Worm (Caenorhabditis elegans) whole organism, L4 larva: ENCODE results near the gene sdz-5.
"Not testable (repeated sequence)": the region's sequence is repeated elsewhere in the genome, so short reads cannot be mapped to it uniquely, and the experiment has no call there.

Source experiments
- F10B5.3 ChIP-seq: sonication (generic microtip); optimal IDR thresholded peaks from 2 replicates; lab custom pipeline; 2016; ENCODE audit warnings: mild to moderate bottlenecking, missing genetic modification characterization, missing compliant biosample characterization
- F26F4.8 ChIP-seq: fragments of 200-800 bp; sonication (Bioruptor generic); conservative IDR thresholded peaks from 2 replicates; pipeline ENCODE4 v1.3.6; 2022; ENCODE audit warnings: missing genetic modification characterization, missing compliant biosample characterization
- R02D3.7 ChIP-seq: fragments of 150-350 bp; sonication (generic microtip); optimal IDR thresholded peaks from 3 replicates; lab custom pipeline; 2014; ENCODE audit warnings: missing biosample characterization, missing genetic modification characterization
- Y105C5A.15 ChIP-seq: fragments of 200-800 bp; sonication (Bioruptor generic); IDR thresholded peaks from 2 replicates; pipeline ENCODE4 v1.3.6; 2022; ENCODE audit warnings: missing genetic modification characterization, missing compliant biosample characterization
- Y5F2A.4 ChIP-seq: fragments of 200-800 bp; sonication (Bioruptor generic); optimal IDR thresholded peaks from 2 replicates; lab custom pipeline; 2018; ENCODE audit warnings: mild to moderate bottlenecking, missing genetic modification characterization, missing compliant biosample characterization
- Y75B8A.6 ChIP-seq: fragments of 200-800 bp; sonication (Bioruptor generic); IDR thresholded peaks from 2 replicates; pipeline ENCODE4 v1.3.6; 2022; ENCODE audit warnings: missing genetic modification reagents, missing genetic modification characterization, missing compliant biosample characterization
- ZK337.2 ChIP-seq: fragments of 200-800 bp; sonication (Bioruptor generic); IDR thresholded peaks from 2 replicates; pipeline ENCODE4 v1.3.6; 2022; ENCODE audit warnings: missing genetic modification reagents, missing genetic modification characterization, missing compliant biosample characterization
- ZK546.5 ChIP-seq, 2 experiments: sonication (generic microtip); optimal IDR thresholded peaks; 2 replicates each; lab custom pipeline; 2017; ENCODE audit warnings: missing biosample characterization in 2 of 2, missing genetic modification characterization in 2 of 2
- aha-1 ChIP-seq: fragments of 150-350 bp; peaks from one replicate; lab custom pipeline; 2014; ENCODE audit warnings: missing biosample characterization, missing genetic modification characterization
- arid-1 ChIP-seq: fragments of 200-800 bp; sonication (Bioruptor generic); conservative IDR thresholded peaks from 2 replicates; pipeline ENCODE4 v1.3.6; 2022; ENCODE audit warnings: missing genetic modification reagents, missing genetic modification characterization, missing compliant biosample characterization
- ceh-20 ChIP-seq: fragments of 200-800 bp; sonication (Bioruptor generic); IDR thresholded peaks from 2 replicates; pipeline ENCODE4 v1.3.6; 2022; ENCODE audit warnings: missing genetic modification reagents, missing genetic modification characterization, missing compliant biosample characterization
- ceh-28 ChIP-seq: fragments of 150-350 bp; optimal IDR thresholded peaks from 2 replicates; lab custom pipeline; 2014; ENCODE audit warnings: missing biosample characterization, missing genetic modification reagents, missing genetic modification characterization
- ceh-44 ChIP-seq: fragments of 200-800 bp; sonication (Bioruptor generic); IDR thresholded peaks from 2 replicates; pipeline ENCODE4 v1.3.6; 2022; ENCODE audit warnings: missing genetic modification reagents, missing genetic modification characterization, missing compliant biosample characterization
- ces-1 ChIP-seq: fragments of 150-350 bp; sonication (generic microtip); optimal IDR thresholded peaks from 4 replicates; lab custom pipeline; 2014; ENCODE audit warnings: missing biosample characterization, missing genetic modification reagents, missing genetic modification characterization
- cey-2 ChIP-seq: sonication (generic microtip); optimal IDR thresholded peaks from 3 replicates; lab custom pipeline; 2017; ENCODE audit warnings: missing genetic modification characterization, mild to moderate bottlenecking, missing compliant biosample characterization, antibody characterized with exemption, borderline replicate concordance; ENCODE audit not compliant: insufficient read depth
- daf-12 ChIP-seq: fragments of 150-350 bp; optimal IDR thresholded peaks from 2 replicates; lab custom pipeline; 2014; ENCODE audit warnings: missing biosample characterization, missing genetic modification reagents, missing genetic modification characterization
- daf-8 ChIP-seq: fragments of 200-800 bp; sonication (Bioruptor generic); IDR thresholded peaks from 2 replicates; pipeline ENCODE4 v1.3.6; 2022; ENCODE audit warnings: missing genetic modification characterization, missing compliant biosample characterization
- dmd-8 ChIP-seq: fragments of 200-800 bp; sonication (Bioruptor generic); IDR thresholded peaks from 2 replicates; pipeline ENCODE4 v1.3.6; 2022; ENCODE audit warnings: missing genetic modification characterization, missing compliant biosample characterization
- dmd-9 ChIP-seq: fragments of 200-800 bp; sonication (Bioruptor generic); IDR thresholded peaks from 2 replicates; pipeline ENCODE4 v1.3.6; 2022; ENCODE audit warnings: missing genetic modification reagents, missing genetic modification characterization, missing compliant biosample characterization
- dve-1 ChIP-seq: sonication (generic microtip); optimal IDR thresholded peaks from 2 replicates; lab custom pipeline; 2017; ENCODE audit warnings: antibody characterized with exemption, mild to moderate bottlenecking, missing genetic modification characterization, missing compliant biosample characterization; ENCODE audit not compliant: insufficient read depth
- gei-8 ChIP-seq: fragments of 200-800 bp; sonication (Bioruptor generic); optimal IDR thresholded peaks from 2 replicates; lab custom pipeline; 2018; ENCODE audit warnings: mild to moderate bottlenecking, missing genetic modification characterization, missing compliant biosample characterization
- hmg-1.1 ChIP-seq: fragments of 200-800 bp; sonication (Bioruptor generic); IDR thresholded peaks from 2 replicates; pipeline ENCODE4 v1.3.6; 2022; ENCODE audit warnings: missing genetic modification reagents, missing genetic modification characterization, missing compliant biosample characterization
- lim-7 ChIP-seq: fragments of 200-800 bp; sonication (Bioruptor generic); IDR thresholded peaks from 2 replicates; pipeline ENCODE4 v1.3.6; 2022; ENCODE audit warnings: missing genetic modification characterization, missing compliant biosample characterization
- lin-38 ChIP-seq: fragments of 200-800 bp; sonication (Bioruptor generic); IDR thresholded peaks from 2 replicates; pipeline ENCODE4 v1.3.6; 2022; ENCODE audit warnings: missing genetic modification reagents, missing genetic modification characterization, missing compliant biosample characterization
- mdt-29 ChIP-seq: fragments of 200-800 bp; sonication (Bioruptor generic); IDR thresholded peaks from 2 replicates; pipeline ENCODE4 v1.3.6; 2022; ENCODE audit warnings: missing genetic modification reagents, missing genetic modification characterization, missing compliant biosample characterization
- mep-1 ChIP-seq: fragments of 150-350 bp; sonication (generic microtip); optimal IDR thresholded peaks from 3 replicates; lab custom pipeline; 2014; ENCODE audit warnings: missing biosample characterization, missing genetic modification characterization
- nhr-111 ChIP-seq: fragments of 200-800 bp; sonication (Bioruptor generic); optimal IDR thresholded peaks from 2 replicates; lab custom pipeline; 2018; ENCODE audit warnings: mild to moderate bottlenecking, missing genetic modification characterization, missing compliant biosample characterization
- nhr-28 ChIP-seq: fragments of 150-350 bp; optimal IDR thresholded peaks from 2 replicates; lab custom pipeline; 2014; ENCODE audit warnings: missing biosample characterization, missing genetic modification characterization
- nhr-48 ChIP-seq: sonication (generic microtip); optimal IDR thresholded peaks from 2 replicates; lab custom pipeline; 2016; ENCODE audit warnings: mild to moderate bottlenecking, missing genetic modification characterization, missing compliant biosample characterization
- nhr-6 ChIP-seq: fragments of 150-350 bp; optimal IDR thresholded peaks from 2 replicates; lab custom pipeline; 2014; ENCODE audit warnings: missing biosample characterization, missing genetic modification characterization
- pha-4 ChIP-seq, 2 experiments: fragments of 150-350 bp in 1 of 2; fragments of 200-800 bp in 1 of 2; sonication (Bioruptor generic) in 1 of 2; IDR thresholded peaks in 1 of 2; optimal IDR thresholded peaks in 1 of 2; 2 replicates each; pipeline versions ENCODE4 v1.3.6 to Lab custom; 2014 to 2022; ENCODE audit warnings: missing genetic modification characterization in 2 of 2, missing genetic modification reagents in 2 of 2, missing biosample characterization in 1 of 2, missing compliant biosample characterization in 1 of 2
- php-3 ChIP-seq: fragments of 200-800 bp; sonication (Bioruptor generic); IDR thresholded peaks from 2 replicates; pipeline ENCODE4 v1.3.6; 2022; ENCODE audit warnings: missing genetic modification reagents, missing genetic modification characterization, missing compliant biosample characterization
- saeg-2 ChIP-seq: fragments of 200-800 bp; sonication (Bioruptor generic); IDR thresholded peaks from 2 replicates; pipeline ENCODE4 v1.3.6; 2022; ENCODE audit warnings: missing genetic modification reagents, missing genetic modification characterization, missing compliant biosample characterization
- set-16 ChIP-seq: fragments of 200-800 bp; sonication (Bioruptor generic); IDR thresholded peaks from 2 replicates; pipeline ENCODE4 v1.3.6; 2022; ENCODE audit warnings: missing genetic modification reagents, missing genetic modification characterization, missing compliant biosample characterization
- snpc-1.2 ChIP-seq: fragments of 200-800 bp; sonication (Bioruptor generic); IDR thresholded peaks from 2 replicates; pipeline ENCODE4 v1.3.6; 2022; ENCODE audit warnings: missing genetic modification reagents, missing genetic modification characterization, missing compliant biosample characterization
- spr-1 ChIP-seq: sonication (generic microtip); optimal IDR thresholded peaks from 2 replicates; lab custom pipeline; 2016; ENCODE audit warnings: mild to moderate bottlenecking, missing genetic modification characterization, missing compliant biosample characterization
- tag-97 ChIP-seq: fragments of 200-800 bp; sonication (Bioruptor generic); IDR thresholded peaks from 2 replicates; pipeline ENCODE4 v1.3.6; 2022; ENCODE audit warnings: missing genetic modification characterization, missing compliant biosample characterization
- tra-1 ChIP-seq: fragments of 200-800 bp; sonication (Bioruptor generic); IDR thresholded peaks from 2 replicates; pipeline ENCODE4 v1.3.6; 2022; ENCODE audit warnings: missing genetic modification reagents, missing genetic modification characterization, missing compliant biosample characterization
- vab-7 ChIP-seq: fragments of 200-800 bp; sonication (Bioruptor generic); IDR thresholded peaks from 2 replicates; pipeline ENCODE4 v1.3.6; 2022; ENCODE audit warnings: missing genetic modification reagents, missing genetic modification characterization, missing compliant biosample characterization
- zag-1 ChIP-seq: fragments of 150-350 bp; optimal IDR thresholded peaks from 2 replicates; lab custom pipeline; 2014; ENCODE audit warnings: missing biosample characterization, missing genetic modification characterization
- ztf-7 ChIP-seq: fragments of 150-350 bp; optimal IDR thresholded peaks from 2 replicates; lab custom pipeline; 2014; ENCODE audit warnings: missing biosample characterization, missing genetic modification characterization

sdz-5 gene

ce11 chrII:3030416-3030815 is 21.9 kb downstream of the sdz-5 start:
- no peak for TF ChIP-seq tra-1 (GFP tag; lab: Robert Waterston, UW)
- TF ChIP-seq Y75B8A.6 (GFP tag; lab: Robert Waterston, UW): no peak
- TF ChIP-seq lim-7 (GFP tag; lab: Robert Waterston, UW): no peak
- TF ChIP-seq saeg-2 (GFP tag; lab: Robert Waterston, UW): no peak
- no peak for TF ChIP-seq gei-8 (GFP tag; lab: Kevin White, UChicago)
- no peak for TF ChIP-seq ceh-44
- no peak for TF ChIP-seq nhr-48
- TF ChIP-seq Y5F2A.4: no peak
- no peak for TF ChIP-seq daf-12 (tag; lab: Kevin White, UChicago)
- no peak for TF ChIP-seq hmg-1.1 (GFP tag; lab: Robert Waterston, UW)
- TF ChIP-seq tag-97 (GFP tag; lab: Robert Waterston, UW): no peak
- no peak for TF ChIP-seq nhr-28
- no peak for TF ChIP-seq zag-1 (tag; lab: Kevin White, UChicago)
- TF ChIP-seq ces-1 (GFP tag; lab: Kevin White, UChicago): no peak
- TF ChIP-seq cey-2 (tag; lab: Kevin White, UChicago): no peak
- no peak for TF ChIP-seq mdt-29 (GFP tag; lab: Robert Waterston, UW)
- TF ChIP-seq dve-1 (tag; lab: Kevin White, UChicago): no peak
- TF ChIP-seq, all 104 proteins: peak for 0

DNA sequence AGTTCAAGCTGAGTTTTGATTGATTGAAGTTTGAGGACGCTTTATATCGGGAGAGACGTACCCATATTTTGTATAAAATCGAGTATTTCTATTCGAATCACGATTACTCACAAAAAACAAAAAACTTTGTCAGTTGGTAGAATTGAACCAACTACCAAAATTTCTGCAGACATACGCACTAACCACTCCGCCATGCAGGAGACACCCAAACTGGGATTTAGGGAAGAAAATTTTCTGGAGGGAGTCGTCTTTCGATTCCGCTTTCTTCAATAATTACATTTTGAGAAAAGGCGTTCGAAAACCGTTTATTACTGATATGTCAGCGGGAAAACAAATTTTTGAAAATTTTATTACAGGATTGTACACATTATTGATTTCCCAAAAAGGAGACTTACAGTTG is 22.8 kb downstream of the sdz-5 start:
- TF ChIP-seq lin-38 (GFP tag; lab: Robert Waterston, UW) (peak; percentile 47), vab-7 (0 out of 2 replicates have a peak, but pooled peaks have one; percentile 10), tra-1 (GFP tag; lab: Robert Waterston, UW) (0 out of 2 replicates have a peak, but pooled peaks have one; percentile 33), pha-4 (GFP tag; IDR thresholded peaks at IDR 0.05; lab: Robert Waterston, UW) (peak; percentile 45; the same call in 1 of the 2 replicates), dmd-8 (GFP tag; lab: Robert Waterston, UW) (0 out of 2 replicates have a peak, but pooled peaks have one; percentile 59), F26F4.8 (GFP tag; lab: Robert Waterston, UW) (0 out of 2 replicates have a peak, but pooled peaks have one; percentile 17)
- TF ChIP-seq pha-4 (tag; optimal IDR thresholded peaks at IDR 0.05; lab: Kevin White, UChicago): not testable (repeated sequence)

- TF ChIP-seq php-3 (GFP tag; lab: Robert Waterston, UW); mep-1 (tag; lab: Kevin White, UChicago); cey-2 (tag; lab: Kevin White, UChicago): not testable (repeated sequence)
These were observed 24.0 kb downstream of the sdz-5 start, which contains the start of gene B0454.6 for ce11 chrII:3032480-3032879. TSS of gene B0454.6 (plus strand) at chrII:3032780.

- TF ChIP-seq set-16 (GFP tag; lab: Robert Waterston, UW) (peak; percentile 75), Y5F2A.4 (no peak), ceh-28 (peak; percentile 55)
These were observed 26.4 kb downstream of the sdz-5 start for ce11 chrII:3034914-3035313.

- TF ChIP-seq Y105C5A.15 (GFP tag; lab: Robert Waterston, UW) (no peak), nhr-6 (no peak), R02D3.7 (no peak), tag-97 (GFP tag; lab: Robert Waterston, UW) (no peak), nhr-28 (no peak), dmd-9 (GFP tag; lab: Robert Waterston, UW) (no peak), ZK546.5 (tag; optimal IDR thresholded peaks at IDR 0.05; lab: Kevin White, UChicago) (no peak), Y5F2A.4 (no peak), F10B5.3 (tag; lab: Kevin White, UChicago) (no peak), spr-1 (no peak), aha-1 (tag; lab: Kevin White, UChicago) (peak; percentile 81), lin-38 (GFP tag; lab: Robert Waterston, UW) (peak; percentile 45), F26F4.8 (GFP tag; lab: Robert Waterston, UW) (no peak), ZK337.2 (0 out of 2 replicates have a peak, but pooled peaks have one; percentile 10), ceh-20 (GFP tag; lab: Robert Waterston, UW) (peak; percentile 23; the same call in 1 of the 2 replicates), arid-1 (no peak), ztf-7 (tag; lab: Kevin White, UChicago) (no peak), saeg-2 (GFP tag; lab: Robert Waterston, UW) (no peak), tra-1 (GFP tag; lab: Robert Waterston, UW) (0 out of 2 replicates have a peak, but pooled peaks have one; percentile 16), nhr-48 (no peak), daf-8 (GFP tag; lab: Robert Waterston, UW) (no peak), mdt-29 (GFP tag; lab: Robert Waterston, UW) (no peak), nhr-111 (GFP tag; lab: Kevin White, UChicago) (no peak), snpc-1.2 (no peak), hmg-1.1 (GFP tag; lab: Robert Waterston, UW) (no peak)
These were observed 27.8 kb downstream of the sdz-5 start for ce11 chrII:3036344-3036743.
